Worm (Caenorhabditis elegans) whole organism, early embryonic: ENCODE measurements around the gene spc-2.

Source experiments
- B0310.2 ChIP-seq: sonication (generic microtip); optimal IDR thresholded peaks from 2 replicates; lab custom pipeline; 2016; ENCODE audit warnings: mild to moderate bottlenecking, missing genetic modification characterization, missing compliant biosample characterization
- F13C5.2 ChIP-seq: sonication (generic microtip); optimal IDR thresholded peaks from 2 replicates; lab custom pipeline; 2017; ENCODE audit warnings: mild to moderate bottlenecking, missing genetic modification characterization, inconsistent platforms, missing compliant biosample characterization
- aly-1 ChIP-seq: sonication (generic microtip); optimal IDR thresholded peaks from 2 replicates; lab custom pipeline; 2016; ENCODE audit warnings: missing genetic modification characterization, missing compliant biosample characterization
- ama-1 ChIP-seq: fragments of 150-350 bp; optimal IDR thresholded peaks from 2 replicates; lab custom pipeline; 2014
- ceh-13 ChIP-seq: fragments of 200-800 bp; sonication (Bioruptor generic); optimal IDR thresholded peaks from 2 replicates; lab custom pipeline; 2018; ENCODE audit warnings: mild to moderate bottlenecking, missing genetic modification characterization, missing compliant biosample characterization
- ceh-36 ChIP-seq: sonication (generic microtip); optimal IDR thresholded peaks from 2 replicates; lab custom pipeline; 2016; ENCODE audit warnings: missing genetic modification characterization, inconsistent platforms, missing compliant biosample characterization
- ets-7 ChIP-seq: sonication (generic microtip); optimal IDR thresholded peaks from 2 replicates; lab custom pipeline; 2016; ENCODE audit warnings: missing genotype, missing genetic modification characterization, missing compliant biosample characterization
- flt-1 ChIP-seq: fragments of 200-800 bp; sonication (Bioruptor generic); IDR thresholded peaks from 2 replicates; pipeline ENCODE4 v1.3.6; 2022; ENCODE audit warnings: missing genetic modification characterization, missing compliant biosample characterization
- hmbx-1 ChIP-seq: sonication (generic microtip); optimal IDR thresholded peaks from 2 replicates; lab custom pipeline; 2016; ENCODE audit warnings: mild to moderate bottlenecking, missing genetic modification characterization, missing compliant biosample characterization
- hmg-4 ChIP-seq: fragments of 200-800 bp; sonication (Bioruptor generic); optimal IDR thresholded peaks from 2 replicates; lab custom pipeline; 2018; ENCODE audit warnings: mild to moderate bottlenecking, missing genetic modification characterization, missing compliant biosample characterization
- hnd-1 ChIP-seq: sonication (generic microtip); optimal IDR thresholded peaks from 2 replicates; lab custom pipeline; 2016; ENCODE audit warnings: missing genetic modification characterization, missing compliant biosample characterization
- pes-1 ChIP-seq: fragments of 200-800 bp; sonication (Bioruptor generic); IDR thresholded peaks from 2 replicates; pipeline ENCODE4 v1.3.6; 2022; ENCODE audit warnings: missing genetic modification reagents, missing genetic modification characterization, missing compliant biosample characterization
- scrt-1 ChIP-seq: fragments of 200-800 bp; sonication (Bioruptor generic); IDR thresholded peaks from 2 replicates; pipeline ENCODE4 v1.3.6; 2022; ENCODE audit warnings: missing genetic modification characterization, missing compliant biosample characterization
- sea-1 ChIP-seq: fragments of 200-800 bp; sonication (Bioruptor generic); conservative IDR thresholded peaks from 2 replicates; pipeline ENCODE4 v1.3.6; 2022; ENCODE audit warnings: missing genetic modification characterization, missing compliant biosample characterization
- tbx-11 ChIP-seq: fragments of 200-800 bp; sonication (Bioruptor generic); IDR thresholded peaks from 2 replicates; pipeline ENCODE4 v1.3.6; 2022; ENCODE audit warnings: missing genetic modification characterization, missing compliant biosample characterization
- tbx-37 ChIP-seq: fragments of 200-800 bp; sonication (Bioruptor generic); conservative IDR thresholded peaks from 2 replicates; pipeline ENCODE4 v1.3.6; 2022; ENCODE audit warnings: missing genetic modification reagents, missing genetic modification characterization, missing compliant biosample characterization
- tra-4 ChIP-seq: sonication (generic microtip); optimal IDR thresholded peaks from 2 replicates; lab custom pipeline; 2017; ENCODE audit warnings: missing genetic modification characterization, missing compliant biosample characterization

Gene spc-2

DNA sequence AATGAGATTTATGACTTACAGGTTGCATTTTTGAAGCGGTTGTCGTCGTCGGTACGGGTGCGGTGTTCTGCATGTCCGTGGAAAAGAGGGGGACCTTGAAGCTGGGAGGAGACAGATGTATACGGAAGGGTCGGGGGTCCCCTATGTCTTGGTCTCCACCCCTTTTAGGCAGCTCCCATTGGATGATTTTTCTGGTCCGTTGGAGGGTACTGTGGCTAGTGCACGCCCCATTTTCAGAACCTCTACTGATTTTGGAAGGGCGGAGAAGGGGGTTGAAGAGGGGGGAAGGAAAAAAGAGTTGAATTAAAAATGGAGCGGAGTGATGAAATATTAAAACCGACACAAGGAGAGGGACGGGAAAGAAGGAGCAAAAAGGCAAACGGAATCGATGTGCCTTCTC, 34.5 kb downstream of the spc-2 start, which contains the start of gene unc-86:
Gene unc-86 (minus strand): TSS at position 113 of the 400 bp plus-strand sequence.
- no peak for TF ChIP-seq tbx-37 (GFP tag; lab: Robert Waterston, UW)
- TF ChIP-seq ama-1 (lab: Kevin White, UChicago) = no peak
- TF ChIP-seq hmg-4 (GFP tag; lab: Kevin White, UChicago) = no peak
- TF ChIP-seq aly-1 (tag; lab: Kevin White, UChicago) = no peak
- TF ChIP-seq ceh-36 (tag; lab: Kevin White, UChicago) = no peak
- TF ChIP-seq sea-1 (GFP tag; lab: Robert Waterston, UW) = no peak

- TF ChIP-seq sea-1 (GFP tag; lab: Robert Waterston, UW) = no peak
- no peak for TF ChIP-seq scrt-1 (GFP tag; lab: Robert Waterston, UW)
- TF ChIP-seq tra-4 (tag; lab: Kevin White, UChicago) = no peak
- TF ChIP-seq pes-1 = no peak
- no peak for TF ChIP-seq ama-1 (lab: Kevin White, UChicago)
- no peak for TF ChIP-seq ets-7
- no peak for TF ChIP-seq B0310.2 (tag; lab: Kevin White, UChicago)
- no peak for TF ChIP-seq hnd-1 (tag; lab: Kevin White, UChicago)
- no peak for TF ChIP-seq ceh-36 (tag; lab: Kevin White, UChicago)
- TF ChIP-seq ceh-13 = no peak
- TF ChIP-seq aly-1 (tag; lab: Kevin White, UChicago) = no peak
- no peak for TF ChIP-seq tbx-11 (GFP tag; lab: Robert Waterston, UW)
- no peak for TF ChIP-seq hmg-4 (GFP tag; lab: Kevin White, UChicago)
These were observed 36.2 kb downstream of the spc-2 start, which contains the start of gene C30A5.16 for ce11 chrIII:8217919-8218318. Gene C30A5.16, plus strand, starts transcription at chrIII:8218219.

DNA sequence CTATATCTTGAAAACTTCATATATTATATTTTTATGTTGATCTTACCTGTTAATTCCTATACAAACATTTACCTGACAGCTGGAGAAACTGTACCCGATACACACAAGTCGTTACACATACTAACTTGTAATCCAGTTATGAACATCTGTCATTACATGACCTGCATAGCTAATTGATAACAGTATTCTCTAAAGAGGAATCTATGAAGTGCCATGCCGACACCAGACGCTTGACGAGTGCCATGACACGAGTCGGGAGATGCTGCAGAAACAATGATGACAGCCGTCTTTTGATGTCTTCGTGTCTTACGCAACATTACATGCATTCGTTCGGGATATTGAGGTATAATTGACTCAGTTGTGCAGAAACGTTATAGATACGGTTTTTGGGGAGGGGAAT, 38.4 kb downstream of the spc-2 start:
- no peak for TF ChIP-seq tra-4 (tag; lab: Kevin White, UChicago)

DNA sequence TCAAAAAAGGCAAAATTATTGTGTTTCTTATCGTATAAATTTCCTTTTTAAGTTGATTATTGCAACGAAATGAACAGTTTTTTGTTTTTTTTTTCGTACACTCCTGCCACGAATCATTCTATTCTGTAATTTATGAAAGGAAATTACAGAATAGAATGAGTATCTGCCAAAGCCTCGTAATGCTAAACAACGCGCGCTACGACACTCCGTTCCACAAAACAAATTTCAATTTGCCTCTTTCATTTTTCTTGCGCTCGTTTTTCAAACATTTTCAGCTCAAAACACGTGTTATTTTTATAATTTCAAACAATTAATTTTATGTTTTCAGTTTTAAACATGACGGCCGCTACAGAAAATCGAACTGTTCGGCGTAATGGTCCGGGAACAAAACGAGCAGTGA, 43.1 kb downstream of the spc-2 start, which contains the start of gene mob-4:
Gene mob-4 (plus strand): TSS at position 329 of the 400 bp plus-strand sequence.
- TF ChIP-seq hmg-4 (GFP tag; lab: Kevin White, UChicago) (no peak), tbx-37 (GFP tag; lab: Robert Waterston, UW) (no peak), tra-4 (tag; lab: Kevin White, UChicago) (no peak), ets-7 (no peak)

DNA sequence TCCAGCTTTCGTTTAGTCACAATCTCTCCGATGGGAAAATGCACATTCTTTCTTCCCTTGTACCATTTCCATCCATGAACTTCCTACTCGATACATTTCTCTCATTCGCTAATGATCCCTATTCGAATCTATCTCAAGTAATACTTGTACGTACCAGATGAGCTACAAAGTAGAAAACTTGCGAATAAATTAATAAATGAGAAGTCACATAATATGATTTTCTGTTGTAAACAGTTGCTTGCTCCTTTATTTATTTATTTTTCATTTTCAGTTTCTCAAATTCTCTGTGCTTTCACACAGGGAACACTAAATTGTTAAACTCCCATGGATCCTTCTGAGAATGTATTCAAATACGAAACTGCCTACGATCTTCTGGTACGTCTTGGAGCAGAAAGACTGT, 44.5 kb downstream of the spc-2 start, which contains the start of gene rfs-1:
Gene rfs-1 (plus strand): TSS at position 301 of the 400 bp plus-strand sequence.
- TF ChIP-seq hmbx-1 (tag; lab: Kevin White, UChicago) (no peak), B0310.2 (tag; lab: Kevin White, UChicago) (no peak), hmg-4 (GFP tag; lab: Kevin White, UChicago) (no peak), tbx-37 (GFP tag; lab: Robert Waterston, UW) (no peak), ceh-36 (tag; lab: Kevin White, UChicago) (no peak), flt-1 (no peak), F13C5.2 (tag; lab: Kevin White, UChicago) (no peak), ceh-13 (no peak), ets-7 (no peak), sea-1 (GFP tag; lab: Robert Waterston, UW) (no peak), tbx-11 (GFP tag; lab: Robert Waterston, UW) (no peak), pes-1 (no peak), hnd-1 (tag; lab: Kevin White, UChicago) (no peak), scrt-1 (GFP tag; lab: Robert Waterston, UW) (no peak), aly-1 (tag; lab: Kevin White, UChicago) (no peak), tra-4 (tag; lab: Kevin White, UChicago) (no peak)

- TF ChIP-seq F13C5.2 (tag; lab: Kevin White, UChicago) (peak; percentile 10), hnd-1 (tag; lab: Kevin White, UChicago) (no peak)
These were observed 45.8 kb downstream of the spc-2 start, which contains the start of gene fbxl-1 for ce11 chrIII:8227511-8227910. Gene fbxl-1, plus strand, starts transcription at chrIII:8227830.

ce11 chrIII:8228916-8229315, 47.2 kb downstream of the spc-2 start:
- TF ChIP-seq hnd-1 (tag; lab: Kevin White, UChicago) (no peak), scrt-1 (GFP tag; lab: Robert Waterston, UW) (no peak), flt-1 (no peak)

- TF ChIP-seq tbx-37 (GFP tag; lab: Robert Waterston, UW) = no peak
- TF ChIP-seq scrt-1 (GFP tag; lab: Robert Waterston, UW) = no peak
- TF ChIP-seq tbx-11 (GFP tag; lab: Robert Waterston, UW) = no peak
- TF ChIP-seq sea-1 (GFP tag; lab: Robert Waterston, UW) = no peak
- TF ChIP-seq ets-7 = no peak
- no peak for TF ChIP-seq ama-1 (lab: Kevin White, UChicago)
- no peak for TF ChIP-seq flt-1
- TF ChIP-seq ceh-36 (tag; lab: Kevin White, UChicago) = no peak
- no peak for TF ChIP-seq aly-1 (tag; lab: Kevin White, UChicago)
- TF ChIP-seq tra-4 (tag; lab: Kevin White, UChicago) = no peak
- no peak for TF ChIP-seq B0310.2 (tag; lab: Kevin White, UChicago)
- TF ChIP-seq ceh-13 = no peak
- no peak for TF ChIP-seq hmg-4 (GFP tag; lab: Kevin White, UChicago)
These were observed 47.8 kb downstream of the spc-2 start for ce11 chrIII:8229480-8229879.

ce11 chrIII:8232634-8233033, 51.0 kb downstream of the spc-2 start, which contains the start of gene henn-1:
Gene henn-1, plus strand, starts transcription at chrIII:8232651.
- TF ChIP-seq scrt-1 (GFP tag; lab: Robert Waterston, UW) (no peak), ceh-36 (tag; lab: Kevin White, UChicago) (no peak), aly-1 (tag; lab: Kevin White, UChicago) (no peak), ets-7 (no peak), sea-1 (GFP tag; lab: Robert Waterston, UW) (no peak), B0310.2 (tag; lab: Kevin White, UChicago) (no peak), hnd-1 (tag; lab: Kevin White, UChicago) (no peak), flt-1 (no peak), pes-1 (no peak), hmg-4 (GFP tag; lab: Kevin White, UChicago) (no peak), tra-4 (tag; lab: Kevin White, UChicago) (no peak), F13C5.2 (tag; lab: Kevin White, UChicago) (no peak)
